Fruit fly (Drosophila melanogaster) whole organism, prepupa: ENCODE measurements around the gene CG32075.

Experiments
- Blimp-1 ChIP-seq: fragments of 200-800 bp; sonication (Bioruptor generic); optimal IDR thresholded peaks from 3 replicates; lab custom pipeline; 2017; ENCODE audit warnings: missing biosample characterization, missing genetic modification characterization, mild to moderate bottlenecking, moderate library complexity, missing genetic modification reagents
- CG10669 ChIP-seq: fragments of 200-800 bp; sonication (Bioruptor generic); optimal IDR thresholded peaks from 3 replicates; lab custom pipeline; 2018; ENCODE audit warnings: missing biosample characterization, mild to moderate bottlenecking, missing genetic modification characterization, moderate library complexity
- CG11762 ChIP-seq: fragments of 200-800 bp; sonication (Bioruptor generic); optimal IDR thresholded peaks from 3 replicates; lab custom pipeline; 2016; ENCODE audit warnings: missing biosample characterization, missing genetic modification characterization; ENCODE audit not compliant: insufficient read depth
- CG15336 ChIP-seq: fragments of 200-800 bp; sonication (Bioruptor generic); IDR thresholded peaks from 2 replicates; pipeline ENCODE4 v1.3.6; 2022; ENCODE audit warnings: missing biosample characterization, missing genetic modification characterization
- CG1621 ChIP-seq: fragments of 200-800 bp; sonication (Bioruptor generic); optimal IDR thresholded peaks from 3 replicates; lab custom pipeline; 2018; ENCODE audit warnings: missing biosample characterization, mild to moderate bottlenecking, missing genetic modification characterization
- CG16779 ChIP-seq: fragments of 200-800 bp; sonication (Bioruptor generic); optimal IDR thresholded peaks from 3 replicates; lab custom pipeline; 2017; ENCODE audit warnings: missing biosample characterization, mild to moderate bottlenecking, missing genetic modification characterization
- CG3032 ChIP-seq: fragments of 200-800 bp; optimal IDR thresholded peaks from 2 replicates; lab custom pipeline; 2019; ENCODE audit warnings: missing biosample characterization, mild to moderate bottlenecking, missing genetic modification characterization, moderate library complexity
- CG32006 ChIP-seq: fragments of 200-800 bp; sonication (Bioruptor generic); optimal IDR thresholded peaks from 3 replicates; lab custom pipeline; 2017; ENCODE audit warnings: missing biosample characterization, mild to moderate bottlenecking, missing genetic modification characterization
- CG34406 ChIP-seq: fragments of 200-800 bp; sonication (Bioruptor generic); optimal IDR thresholded peaks from 3 replicates; lab custom pipeline; 2016; ENCODE audit warnings: missing biosample characterization, missing genetic modification characterization
- CG3919 ChIP-seq: fragments of 200-800 bp; sonication (Bioruptor generic); optimal IDR thresholded peaks from 3 replicates; lab custom pipeline; 2016; ENCODE audit warnings: missing biosample characterization, missing genetic modification characterization
- CG6792 ChIP-seq: fragments of 200-800 bp; sonication (Bioruptor generic); optimal IDR thresholded peaks from 3 replicates; lab custom pipeline; 2016; ENCODE audit warnings: missing biosample characterization, missing genetic modification characterization
- CG6808 ChIP-seq: fragments of 200-800 bp; sonication (Bioruptor generic); optimal IDR thresholded peaks from 3 replicates; lab custom pipeline; 2017; ENCODE audit warnings: missing biosample characterization, missing genetic modification characterization, mild to moderate bottlenecking, moderate library complexity, missing genetic modification reagents
- CG6854 ChIP-seq: fragments of 200-800 bp; sonication (Bioruptor generic); optimal IDR thresholded peaks from 2 replicates; lab custom pipeline; 2017; ENCODE audit warnings: missing biosample characterization, mild to moderate bottlenecking, missing genetic modification characterization
- CG7368 ChIP-seq: fragments of 200-800 bp; sonication (Bioruptor generic); optimal IDR thresholded peaks from 3 replicates; lab custom pipeline; 2016; ENCODE audit warnings: missing biosample characterization, missing genetic modification characterization
- CG8119 ChIP-seq: fragments of 200-800 bp; sonication (Bioruptor generic); IDR thresholded peaks from 3 replicates; pipeline ENCODE4 v1.3.6; 2022; ENCODE audit warnings: missing biosample characterization, missing genetic modification characterization
- CG8632 ChIP-seq: fragments of 200-800 bp; sonication (Bioruptor generic); optimal IDR thresholded peaks from 3 replicates; lab custom pipeline; 2016; ENCODE audit warnings: missing biosample characterization, missing genetic modification characterization
- Eip78C ChIP-seq: fragments of 200-800 bp; sonication (Bioruptor generic); peaks from one replicate; lab custom pipeline; 2016; ENCODE audit warnings: missing biosample characterization, missing genetic modification characterization
- Eip93F ChIP-seq: fragments of 200-800 bp; sonication (Bioruptor generic); optimal IDR thresholded peaks from 2 replicates; lab custom pipeline; 2016; ENCODE audit warnings: missing biosample characterization, mild to moderate bottlenecking, missing genetic modification characterization
- Ets21C ChIP-seq: fragments of 200-800 bp; sonication (Bioruptor generic); optimal IDR thresholded peaks from 3 replicates; lab custom pipeline; 2016; ENCODE audit warnings: missing biosample characterization, missing genetic modification characterization
- Ets96B ChIP-seq: fragments of 200-800 bp; optimal IDR thresholded peaks from 2 replicates; lab custom pipeline; 2019; ENCODE audit warnings: missing biosample characterization, mild to moderate bottlenecking, missing genetic modification characterization, moderate library complexity
- Gug ChIP-seq: fragments of 200-800 bp; sonication (Bioruptor generic); IDR thresholded peaks from 2 replicates; pipeline ENCODE4 v1.3.6; 2022; ENCODE audit warnings: missing biosample characterization, missing genetic modification characterization
- Hr38 ChIP-seq: sonication (Bioruptor generic); optimal IDR thresholded peaks from 2 replicates; lab custom pipeline; 2016; ENCODE audit warnings: missing biosample characterization, missing genetic modification characterization
- Hr39 ChIP-seq: fragments of 200-800 bp; sonication (Bioruptor generic); optimal IDR thresholded peaks from 2 replicates; lab custom pipeline; 2016; ENCODE audit warnings: missing biosample characterization, missing genetic modification characterization
- Hr4 ChIP-seq: fragments of 200-800 bp; sonication (Bioruptor generic); optimal IDR thresholded peaks from 3 replicates; lab custom pipeline; 2016; ENCODE audit warnings: missing biosample characterization, missing genetic modification characterization
- OdsH ChIP-seq: fragments of 200-800 bp; sonication (Bioruptor generic); optimal IDR thresholded peaks from 3 replicates; lab custom pipeline; 2016; ENCODE audit warnings: missing biosample characterization, missing genetic modification characterization
- Smox ChIP-seq: fragments of 200-800 bp; sonication (Bioruptor generic); optimal IDR thresholded peaks from 3 replicates; lab custom pipeline; 2016; ENCODE audit warnings: missing biosample characterization, missing genetic modification characterization
- Sox102F ChIP-seq: fragments of 200-800 bp; sonication (Bioruptor generic); optimal IDR thresholded peaks from 2 replicates; lab custom pipeline; 2016; ENCODE audit warnings: missing biosample characterization, mild to moderate bottlenecking, missing genetic modification characterization
- Sox15 ChIP-seq: fragments of 200-800 bp; sonication (Bioruptor generic); optimal IDR thresholded peaks from 3 replicates; lab custom pipeline; 2016; ENCODE audit warnings: missing biosample characterization, missing genetic modification characterization
- achi ChIP-seq: fragments of 200-800 bp; sonication (Bioruptor generic); optimal IDR thresholded peaks from 3 replicates; lab custom pipeline; 2016; ENCODE audit warnings: missing biosample characterization, missing genetic modification characterization
- acj6 ChIP-seq: fragments of 200-800 bp; sonication (Bioruptor generic); optimal IDR thresholded peaks from 3 replicates; lab custom pipeline; 2016; ENCODE audit warnings: missing biosample characterization, missing genetic modification characterization
- dsx ChIP-seq: fragments of 200-800 bp; optimal IDR thresholded peaks from 3 replicates; lab custom pipeline; 2019; ENCODE audit warnings: missing biosample characterization, mild to moderate bottlenecking, missing genetic modification characterization, moderate library complexity; ENCODE audit not compliant: poor library complexity, severe bottlenecking
- eg ChIP-seq: fragments of 200-800 bp; sonication (Bioruptor generic); IDR thresholded peaks from 3 replicates; pipeline ENCODE4 v1.3.6; 2022; ENCODE audit warnings: missing biosample characterization, missing genetic modification characterization
- esn ChIP-seq: fragments of 200-800 bp; sonication (Bioruptor generic); optimal IDR thresholded peaks from 2 replicates; lab custom pipeline; 2016; ENCODE audit warnings: missing biosample characterization, mild to moderate bottlenecking, missing genetic modification characterization, moderate library complexity
- fd59A ChIP-seq: fragments of 200-800 bp; sonication (Bioruptor generic); optimal IDR thresholded peaks from 2 replicates; lab custom pipeline; 2017; ENCODE audit warnings: missing biosample characterization, mild to moderate bottlenecking, missing genetic modification characterization, missing genetic modification reagents
- fd85E ChIP-seq: fragments of 200-800 bp; sonication (Bioruptor generic); optimal IDR thresholded peaks from 3 replicates; lab custom pipeline; 2016; ENCODE audit warnings: missing biosample characterization, missing genetic modification characterization
- fkh ChIP-seq: fragments of 200-800 bp; sonication (Bioruptor generic); optimal IDR thresholded peaks from 3 replicates; lab custom pipeline; 2017; ENCODE audit warnings: missing biosample characterization, mild to moderate bottlenecking, missing genetic modification characterization, moderate library complexity
- lz ChIP-seq: fragments of 200-800 bp; sonication (Bioruptor generic); optimal IDR thresholded peaks from 3 replicates; lab custom pipeline; 2016; ENCODE audit warnings: missing biosample characterization, missing genetic modification characterization
- net ChIP-seq: fragments of 200-800 bp; sonication (Bioruptor generic); optimal IDR thresholded peaks from 3 replicates; lab custom pipeline; 2016; ENCODE audit warnings: missing biosample characterization, missing genetic modification characterization
- salr ChIP-seq, 2 experiments: fragments of 200-800 bp; sonication (Bioruptor generic); optimal IDR thresholded peaks; 3 replicates each; lab custom pipeline; 2016 to 2018; ENCODE audit warnings: missing biosample characterization in 2 of 2, missing genetic modification characterization in 2 of 2, mild to moderate bottlenecking in 1 of 2
- ss ChIP-seq, 2 experiments: fragments of 200-800 bp; sonication (Bioruptor generic); optimal IDR thresholded peaks; 2 replicates in 1 of 2; 3 replicates in 1 of 2; lab custom pipeline; 2017 to 2018; ENCODE audit warnings: mild to moderate bottlenecking in 2 of 2, missing biosample characterization in 2 of 2, missing genetic modification characterization in 2 of 2, moderate library complexity in 1 of 2
- svp ChIP-seq: fragments of 200-800 bp; sonication (Bioruptor generic); peaks from one replicate; lab custom pipeline; 2016; ENCODE audit warnings: missing biosample characterization, missing genetic modification characterization
- vri ChIP-seq: fragments of 200-800 bp; sonication (Bioruptor generic); optimal IDR thresholded peaks from 3 replicates; lab custom pipeline; 2016; ENCODE audit warnings: missing biosample characterization, mild to moderate bottlenecking, missing genetic modification characterization

Gene CG32075

DNA sequence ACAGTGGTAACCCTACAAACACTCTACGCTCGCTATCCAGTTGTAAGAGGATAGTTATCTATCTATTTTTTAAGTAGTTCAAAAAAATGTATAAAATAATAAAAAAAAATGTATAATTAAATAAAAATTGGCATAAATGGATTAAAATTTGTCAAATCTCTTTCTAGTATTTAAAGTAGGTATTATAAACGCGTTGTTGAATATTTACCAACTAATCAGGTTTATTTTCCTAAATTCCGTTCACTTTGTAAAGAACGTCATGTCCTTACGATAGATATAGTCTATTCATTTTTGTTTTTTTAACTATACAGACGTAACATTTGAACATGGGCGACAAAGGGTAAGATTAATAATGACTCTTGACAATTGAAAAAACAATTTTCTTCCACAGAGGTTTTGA is 37.5 kb downstream of the CG32075 start, which contains the start of gene CG32081:
Gene CG32081, plus strand, starts transcription at position 301 of the 400 bp plus-strand sequence.
- TF ChIP-seq CG8119 (GFP tag; lab: Robert Waterston, UW) (no peak), esn (GFP tag; lab: Kevin White, UChicago) (no peak)

DNA sequence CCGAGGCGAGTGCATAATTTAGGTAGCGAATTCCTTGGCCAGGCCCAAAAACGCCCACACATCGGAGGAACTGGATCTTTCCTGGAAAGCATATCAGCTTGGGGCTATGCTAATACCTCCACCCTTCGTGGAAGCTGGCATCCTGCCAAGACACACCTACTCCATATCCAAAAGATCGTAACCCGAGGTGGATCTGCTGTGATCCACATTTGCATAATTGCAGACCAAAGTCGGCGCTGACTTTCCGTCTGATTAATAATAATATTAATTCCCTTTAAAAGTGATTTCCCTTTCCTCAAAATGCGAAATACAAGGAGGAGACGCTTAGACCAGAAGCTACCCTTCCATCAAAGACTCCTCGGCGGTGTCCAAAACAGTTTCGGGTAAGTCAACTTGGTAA is 39.5 kb downstream of the CG32075 start, which contains the start of gene CG32079:
Gene CG32079, plus strand, starts transcription at position 301 of the 400 bp plus-strand sequence.
- no peak for TF ChIP-seq CG7368 (GFP tag; lab: Kevin White, UChicago)
- no peak for TF ChIP-seq salr (GFP tag; optimal IDR thresholded peaks at IDR 0.05; lab: Kevin White, UChicago)
- no peak for TF ChIP-seq Smox (GFP tag; lab: Kevin White, UChicago)
- no peak for TF ChIP-seq CG8632
- no peak for TF ChIP-seq CG10669 (GFP tag; lab: Kevin White, UChicago)
- TF ChIP-seq Eip78C (GFP tag; lab: Kevin White, UChicago) = no peak
- TF ChIP-seq CG11762 (GFP tag; lab: Kevin White, UChicago) = no peak
- no peak for TF ChIP-seq Gug (GFP tag; lab: Robert Waterston, UW)
- TF ChIP-seq vri (GFP tag; lab: Kevin White, UChicago) = no peak
- no peak for TF ChIP-seq eg (GFP tag; lab: Robert Waterston, UW)
- TF ChIP-seq CG1621 (tag; lab: Kevin White, UChicago) = no peak
- no peak for TF ChIP-seq ss (GFP tag; optimal IDR thresholded peaks at IDR 0.05; lab: Kevin White, UChicago)
- no peak for TF ChIP-seq OdsH (GFP tag; lab: Kevin White, UChicago)

DNA sequence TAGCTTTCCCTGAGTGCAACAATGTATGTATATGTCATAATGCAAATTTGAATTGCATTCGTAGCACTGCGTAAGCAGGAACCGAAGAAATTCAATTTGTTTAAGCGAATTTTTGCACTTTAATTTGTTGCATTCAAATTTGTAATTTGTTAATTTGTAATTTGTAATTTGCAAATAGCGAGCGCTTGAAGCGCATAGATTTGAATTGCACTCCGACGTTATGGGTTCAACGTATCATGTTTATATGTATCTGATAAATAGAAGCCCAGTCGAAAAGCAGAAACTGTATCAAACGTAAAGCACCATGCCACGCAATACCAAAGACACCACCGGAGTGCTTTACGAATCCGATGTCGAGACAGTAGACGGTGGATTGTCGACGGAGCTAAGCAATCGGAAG is 41.5 kb downstream of the CG32075 start, which contains the start of gene Fad2:
Gene Fad2, plus strand, starts transcription at position 301 of the 400 bp plus-strand sequence.
- TF ChIP-seq dsx (GFP tag; lab: Kevin White, UChicago) (no peak), esn (GFP tag; lab: Kevin White, UChicago) (no peak), svp (no peak), Sox15 (GFP tag; lab: Kevin White, UChicago) (no peak), CG15336 (GFP tag; lab: Robert Waterston, UW) (no peak), CG6808 (GFP tag; lab: Kevin White, UChicago) (no peak), fkh (GFP tag; lab: Kevin White, UChicago) (no peak), CG8632 (no peak), net (no peak), Hr38 (no peak), Sox102F (GFP tag; lab: Kevin White, UChicago) (no peak), CG8119 (GFP tag; lab: Robert Waterston, UW) (no peak), salr (GFP tag; optimal IDR thresholded peaks at IDR 0.05; lab: Kevin White, UChicago) (no peak)

DNA sequence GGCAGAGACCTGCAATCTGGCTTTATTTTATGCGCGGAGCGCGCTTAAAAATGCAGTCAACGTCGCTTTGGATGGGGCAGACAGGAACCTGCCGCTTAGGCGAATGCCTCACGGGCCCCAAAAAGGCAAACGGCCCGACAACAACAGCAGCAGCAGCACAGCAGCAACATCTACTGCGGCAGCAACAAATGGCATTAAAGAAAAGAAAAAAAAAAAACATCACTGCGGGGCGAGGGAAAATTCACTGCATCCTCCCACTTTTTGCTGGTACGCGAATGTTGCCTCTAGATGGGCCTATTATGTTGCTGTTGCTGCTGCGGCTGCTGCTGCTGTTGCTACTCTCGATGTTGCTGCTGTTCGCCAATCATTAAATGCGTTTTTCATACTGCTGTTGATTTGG is 42.8 kb downstream of the CG32075 start:
- no peak for TF ChIP-seq Ets21C (GFP tag; lab: Kevin White, UChicago)
- no peak for TF ChIP-seq achi (GFP tag; lab: Kevin White, UChicago)
- no peak for TF ChIP-seq fd85E (GFP tag; lab: Kevin White, UChicago)
- TF ChIP-seq Blimp-1 (GFP tag; lab: Kevin White, UChicago) = no peak
- TF ChIP-seq dsx (GFP tag; lab: Kevin White, UChicago) = peak; percentile 39
- no peak for TF ChIP-seq vri (GFP tag; lab: Kevin White, UChicago)
- TF ChIP-seq acj6 (GFP tag; lab: Kevin White, UChicago) = no peak
- no peak for TF ChIP-seq CG11762 (GFP tag; lab: Kevin White, UChicago)
- no peak for TF ChIP-seq Eip93F
- TF ChIP-seq fd59A = no peak
- no peak for TF ChIP-seq Gug (GFP tag; lab: Robert Waterston, UW)
- no peak for TF ChIP-seq CG6792 (GFP tag; lab: Kevin White, UChicago)
- TF ChIP-seq lz (GFP tag; lab: Kevin White, UChicago) = no peak
- no peak for TF ChIP-seq Eip78C (GFP tag; lab: Kevin White, UChicago)
- TF ChIP-seq Hr4 (GFP tag; lab: Kevin White, UChicago) = no peak
- TF ChIP-seq fkh (GFP tag; lab: Kevin White, UChicago) = no peak
- TF ChIP-seq CG15336 (GFP tag; lab: Robert Waterston, UW) = no peak; the same call in 1 of the 2 replicates
- no peak for TF ChIP-seq CG34406 (GFP tag; lab: Kevin White, UChicago)
- 0 out of 3 replicates have a peak, but pooled peaks have one; percentile 3 for TF ChIP-seq eg (GFP tag; lab: Robert Waterston, UW)
- TF ChIP-seq Ets96B (tag; lab: Kevin White, UChicago) = no peak
- TF ChIP-seq CG3919 (GFP tag; lab: Kevin White, UChicago) = no peak
- TF ChIP-seq CG6808 (GFP tag; lab: Kevin White, UChicago) = peak; percentile 32
- peak; percentile 30 for TF ChIP-seq CG6854 (GFP tag; lab: Kevin White, UChicago)
- TF ChIP-seq svp = peak; percentile 28
- TF ChIP-seq Sox102F (GFP tag; lab: Kevin White, UChicago) = no peak
- no peak for TF ChIP-seq Hr39 (GFP tag; lab: Kevin White, UChicago)
- TF ChIP-seq CG3032 (tag; lab: Kevin White, UChicago) = no peak
- TF ChIP-seq CG7368 (GFP tag; lab: Kevin White, UChicago) = no peak
- TF ChIP-seq CG16779 (tag; lab: Kevin White, UChicago) = no peak
- no peak for TF ChIP-seq CG32006 (GFP tag; lab: Kevin White, UChicago)
- no peak for TF ChIP-seq Smox (GFP tag; lab: Kevin White, UChicago)
- no peak for TF ChIP-seq OdsH (GFP tag; lab: Kevin White, UChicago)
- TF ChIP-seq net = no peak
